Fruit fly (Drosophila melanogaster) whole organism, embryonic: ENCODE results near the gene CG6689.

ENCODE experiments used
- CG10147 ChIP-seq: fragments of 200-800 bp; sonication (Bioruptor generic); optimal IDR thresholded peaks from 2 replicates; lab custom pipeline; 2019; ENCODE audit warnings: missing biosample characterization, mild to moderate bottlenecking, missing genetic modification characterization, moderate library complexity
- CG1024 ChIP-seq: fragments of 200-800 bp; sonication (Bioruptor generic); IDR thresholded peaks from 2 replicates; pipeline ENCODE4 v1.3.6; 2022; ENCODE audit warnings: missing biosample characterization, missing genetic modification characterization
- CG10267 ChIP-seq: fragments of 200-800 bp; sonication (Bioruptor generic); optimal IDR thresholded peaks from 2 replicates; lab custom pipeline; 2018; ENCODE audit warnings: missing biosample characterization, mild to moderate bottlenecking, missing genetic modification characterization, moderate library complexity
- CG12299 ChIP-seq: fragments of 200-800 bp; sonication (Bioruptor generic); optimal IDR thresholded peaks from 2 replicates; lab custom pipeline; 2018; ENCODE audit warnings: missing biosample characterization, mild to moderate bottlenecking, missing genetic modification characterization
- CG12391 ChIP-seq: fragments of 200-800 bp; sonication (Bioruptor generic); optimal IDR thresholded peaks from 3 replicates; lab custom pipeline; 2018; ENCODE audit warnings: missing biosample characterization, mild to moderate bottlenecking, missing genetic modification characterization, moderate library complexity
- CG12769 ChIP-seq: fragments of 200-800 bp; sonication (Bioruptor generic); optimal IDR thresholded peaks from 2 replicates; lab custom pipeline; 2019; ENCODE audit warnings: missing biosample characterization, mild to moderate bottlenecking, missing genetic modification characterization, moderate library complexity
- CG13123 ChIP-seq: fragments of 200-800 bp; sonication (Bioruptor generic); optimal IDR thresholded peaks from 2 replicates; lab custom pipeline; 2016; ENCODE audit warnings: missing biosample characterization, missing genetic modification characterization
- CG13775 ChIP-seq: fragments of 200-800 bp; sonication (Bioruptor generic); optimal IDR thresholded peaks from 3 replicates; lab custom pipeline; 2017; ENCODE audit warnings: missing biosample characterization, mild to moderate bottlenecking, missing genetic modification characterization
- CG14050 ChIP-seq: fragments of 200-800 bp; sonication (Bioruptor generic); IDR thresholded peaks from 3 replicates; pipeline ENCODE4 v1.3.6; 2022; ENCODE audit warnings: missing biosample characterization, missing genetic modification characterization
- CG15073 ChIP-seq: fragments of 200-800 bp; sonication (Bioruptor generic); optimal IDR thresholded peaks from 2 replicates; lab custom pipeline; 2016; ENCODE audit warnings: missing biosample characterization, missing genetic modification characterization
- CG16813 ChIP-seq: fragments of 200-800 bp; sonication (Bioruptor generic); IDR thresholded peaks from 3 replicates; pipeline ENCODE4 v1.3.6; 2022; ENCODE audit warnings: missing biosample characterization, missing genetic modification characterization; ENCODE audit not compliant: partially characterized antibody
- CG17361 ChIP-seq: fragments of 200-800 bp; sonication (Bioruptor generic); IDR thresholded peaks from 3 replicates; pipeline ENCODE4 v1.3.6; 2022; ENCODE audit warnings: missing biosample characterization, missing genetic modification characterization
- CG18476 ChIP-seq: fragments of 200-800 bp; sonication (Bioruptor generic); optimal IDR thresholded peaks from 2 replicates; lab custom pipeline; 2016; ENCODE audit warnings: missing biosample characterization, mild to moderate bottlenecking, missing genetic modification characterization
- CG18599 ChIP-seq: fragments of 200-800 bp; sonication (Bioruptor generic); optimal IDR thresholded peaks from 3 replicates; lab custom pipeline; 2017; ENCODE audit warnings: missing biosample characterization, missing genetic modification characterization, mild to moderate bottlenecking, moderate library complexity, missing genetic modification reagents
- CG2120 ChIP-seq: fragments of 200-800 bp; sonication (Bioruptor generic); optimal IDR thresholded peaks from 3 replicates; lab custom pipeline; 2016; ENCODE audit warnings: missing biosample characterization, missing genetic modification characterization
- CG2875 ChIP-seq: fragments of 200-800 bp; sonication (Bioruptor generic); optimal IDR thresholded peaks from 2 replicates; lab custom pipeline; 2017; ENCODE audit warnings: missing biosample characterization, mild to moderate bottlenecking, missing genetic modification characterization, missing genetic modification reagents
- CG32772 ChIP-seq: fragments of 200-800 bp; sonication (Bioruptor generic); IDR thresholded peaks from 2 replicates; pipeline ENCODE4 v1.3.6; 2022; ENCODE audit warnings: missing biosample characterization, missing genetic modification characterization
- CG33557 ChIP-seq: fragments of 200-800 bp; sonication (Bioruptor generic); optimal IDR thresholded peaks from 2 replicates; lab custom pipeline; 2019; ENCODE audit warnings: missing biosample characterization, mild to moderate bottlenecking, missing genetic modification characterization, moderate library complexity
- CG6813 ChIP-seq: fragments of 200-800 bp; sonication (Bioruptor generic); optimal IDR thresholded peaks from 2 replicates; lab custom pipeline; 2017; ENCODE audit warnings: missing biosample characterization, missing genetic modification characterization, mild to moderate bottlenecking, moderate library complexity, missing genetic modification reagents
- CG7372 ChIP-seq: fragments of 200-800 bp; sonication (Bioruptor generic); IDR thresholded peaks from 2 replicates; pipeline ENCODE4 v1.3.6; 2022; ENCODE audit warnings: missing biosample characterization, missing genetic modification characterization
- CG8290 ChIP-seq, 3 experiments: fragments of 200-800 bp; sonication (Bioruptor generic); optimal IDR thresholded peaks; 2 replicates each; lab custom pipeline; 2016 to 2019; ENCODE audit warnings: missing biosample characterization in 3 of 3, missing genetic modification characterization in 3 of 3, mild to moderate bottlenecking in 2 of 3, moderate library complexity in 1 of 3
- CG8359 ChIP-seq: fragments of 200-800 bp; sonication (Bioruptor generic); optimal IDR thresholded peaks from 2 replicates; lab custom pipeline; 2017; ENCODE audit warnings: missing biosample characterization, mild to moderate bottlenecking, missing genetic modification characterization, borderline replicate concordance
- CG9727 ChIP-seq: fragments of 200-800 bp; sonication (Bioruptor generic); optimal IDR thresholded peaks from 3 replicates; lab custom pipeline; 2017; ENCODE audit warnings: missing biosample characterization, mild to moderate bottlenecking, missing genetic modification characterization
- CG9817 ChIP-seq: fragments of 200-800 bp; sonication (Bioruptor generic); optimal IDR thresholded peaks from 2 replicates; lab custom pipeline; 2018; ENCODE audit warnings: missing biosample characterization, mild to moderate bottlenecking, missing genetic modification characterization, moderate library complexity
- D ChIP-seq, 2 experiments: fragments of 200-800 bp in 1 of 2; fragments of >200 bp in 1 of 2; sonication (Bioruptor generic) in 1 of 2; optimal IDR thresholded peaks; 2 replicates in 1 of 2; 3 replicates in 1 of 2; lab custom pipeline; 2017; ENCODE audit warnings: mild to moderate bottlenecking in 1 of 2, missing biosample characterization in 1 of 2, missing genetic modification characterization in 1 of 2, missing genetic modification reagents in 1 of 2
- Dad ChIP-seq: fragments of 200-800 bp; sonication (Bioruptor generic); optimal IDR thresholded peaks from 3 replicates; lab custom pipeline; 2016; ENCODE audit warnings: missing biosample characterization, missing genetic modification characterization
- Dfd ChIP-seq, 2 experiments: fragments of >200 bp; optimal IDR thresholded peaks; 2 replicates each; lab custom pipeline; 2017; ENCODE audit warnings: missing biosample characterization in 2 of 2, missing genetic modification characterization in 2 of 2
- Hmx ChIP-seq: fragments of 200-800 bp; sonication (Bioruptor generic); optimal IDR thresholded peaks from 2 replicates; lab custom pipeline; 2016; ENCODE audit warnings: missing biosample characterization, missing genetic modification characterization
- Hr39 ChIP-seq: fragments of >200 bp; optimal IDR thresholded peaks from 2 replicates; lab custom pipeline; 2017
- NC2α ChIP-seq: fragments of 200-800 bp; sonication (Bioruptor generic); optimal IDR thresholded peaks from 2 replicates; lab custom pipeline; 2016; ENCODE audit warnings: missing biosample characterization, missing genetic modification characterization
- Neu2 ChIP-seq: fragments of 200-800 bp; sonication (Bioruptor generic); optimal IDR thresholded peaks from 3 replicates; lab custom pipeline; 2016; ENCODE audit warnings: missing biosample characterization, missing genetic modification characterization, borderline replicate concordance
- Oli ChIP-seq: fragments of 200-800 bp; sonication (Bioruptor generic); optimal IDR thresholded peaks from 2 replicates; lab custom pipeline; 2018; ENCODE audit warnings: missing biosample characterization, mild to moderate bottlenecking, missing genetic modification characterization, moderate library complexity
- Optix ChIP-seq: fragments of 200-800 bp; sonication (Bioruptor generic); IDR thresholded peaks from 3 replicates; pipeline ENCODE4 v1.3.6; 2022; ENCODE audit warnings: missing biosample characterization, missing genetic modification characterization
- Sin3A ChIP-seq: fragments of >200 bp; optimal IDR thresholded peaks from 2 replicates; lab custom pipeline; 2018
- dm ChIP-seq: fragments of 200-800 bp; sonication (Bioruptor generic); optimal IDR thresholded peaks from 3 replicates; lab custom pipeline; 2016; ENCODE audit warnings: missing biosample characterization, missing genetic modification characterization
- fd3F ChIP-seq: fragments of 200-800 bp; sonication (Bioruptor generic); optimal IDR thresholded peaks from 2 replicates; lab custom pipeline; 2018; ENCODE audit warnings: missing biosample characterization, mild to moderate bottlenecking, missing genetic modification characterization, moderate library complexity
- fu2 ChIP-seq: fragments of 200-800 bp; sonication (Bioruptor generic); optimal IDR thresholded peaks from 2 replicates; lab custom pipeline; 2016; ENCODE audit warnings: missing biosample characterization, missing genetic modification characterization
- gce ChIP-seq: fragments of 200-800 bp; sonication (Bioruptor generic); IDR thresholded peaks from 3 replicates; pipeline ENCODE4 v1.3.6; 2022; ENCODE audit warnings: missing biosample characterization, missing genetic modification characterization
- gt ChIP-seq: fragments of 200-800 bp; sonication (Bioruptor generic); IDR thresholded peaks from 2 replicates; pipeline ENCODE4 v1.3.6; 2022; ENCODE audit warnings: missing biosample characterization, missing genetic modification characterization
- hb ChIP-seq: fragments of 200-800 bp; sonication (Bioruptor generic); IDR thresholded peaks from 3 replicates; pipeline ENCODE4 v1.3.6; 2022; ENCODE audit warnings: missing biosample characterization, missing genetic modification characterization; ENCODE audit not compliant: partially characterized antibody
- luna ChIP-seq: fragments of 200-800 bp; sonication (Bioruptor generic); optimal IDR thresholded peaks from 2 replicates; lab custom pipeline; 2016; ENCODE audit warnings: missing biosample characterization, missing genetic modification characterization
- nerfin-2 ChIP-seq: fragments of 200-800 bp; sonication (Bioruptor generic); IDR thresholded peaks from 2 replicates; pipeline ENCODE4 v1.3.6; 2022; ENCODE audit warnings: missing biosample characterization, missing genetic modification characterization; ENCODE audit not compliant: partially characterized antibody
- org-1 ChIP-seq: fragments of 200-800 bp; sonication (Bioruptor generic); optimal IDR thresholded peaks from 2 replicates; lab custom pipeline; 2017; ENCODE audit warnings: missing biosample characterization, missing genetic modification characterization
- pfk ChIP-seq: fragments of 200-800 bp; sonication (Bioruptor generic); optimal IDR thresholded peaks from 2 replicates; lab custom pipeline; 2018; ENCODE audit warnings: missing biosample characterization, mild to moderate bottlenecking, missing genetic modification characterization, moderate library complexity
- ssp ChIP-seq: fragments of 200-800 bp; sonication (Bioruptor generic); IDR thresholded peaks from 2 replicates; pipeline ENCODE4 v1.3.6; 2022; ENCODE audit warnings: missing biosample characterization, missing genetic modification characterization
- tap ChIP-seq: fragments of 200-800 bp; optimal IDR thresholded peaks from 3 replicates; lab custom pipeline; 2019; ENCODE audit warnings: missing biosample characterization, mild to moderate bottlenecking, missing genetic modification characterization, moderate library complexity
- tll ChIP-seq, 2 experiments: fragments of 200-800 bp in 1 of 2; fragments of >200 bp in 1 of 2; sonication (Bioruptor generic) in 1 of 2; optimal IDR thresholded peaks; 2 replicates each; lab custom pipeline; 2017 to 2019; ENCODE audit warnings: missing biosample characterization in 2 of 2, missing genetic modification characterization in 2 of 2, mild to moderate bottlenecking in 1 of 2, moderate library complexity in 1 of 2
- unc-4 ChIP-seq: fragments of 200-800 bp; sonication (Bioruptor generic); IDR thresholded peaks from 2 replicates; pipeline ENCODE4 v1.3.6; 2022; ENCODE audit warnings: missing biosample characterization, missing genetic modification characterization; ENCODE audit not compliant: partially characterized antibody
- wor ChIP-seq: fragments of 200-800 bp; sonication (Bioruptor generic); IDR thresholded peaks from 2 replicates; pipeline ENCODE4 v1.3.6; 2022; ENCODE audit warnings: missing biosample characterization, missing genetic modification characterization

Gene CG6689

dm6 chr3R:11209801-11210402 is 10.0 kb downstream of the CG6689 start, which contains the start of the genes SdhC and Tctp (continued):
- TF ChIP-seq unc-4 (GFP tag; lab: Robert Waterston, UW) (0 out of 2 replicates have a peak, but pooled peaks have one; percentile 51), CG15073 (GFP tag; lab: Kevin White, UChicago) (no peak), luna (GFP tag; lab: Kevin White, UChicago) (no peak), CG8290 (GFP tag; optimal IDR thresholded peaks at IDR 0.05; lab: Kevin White, UChicago) (peak; percentile 28), CG8290 (tag; optimal IDR thresholded peaks at IDR 0.05; lab: Kevin White, UChicago) (peak in 1 of 2 experiments; percentile 71), CG2120 (peak; percentile 73), Dad (GFP tag; lab: Kevin White, UChicago) (peak; percentile 9), Optix (GFP tag; lab: Robert Waterston, UW) (no peak), ssp (GFP tag; lab: Robert Waterston, UW) (no peak), CG9727 (GFP tag; lab: Kevin White, UChicago) (peak; percentile 62), wor (GFP tag; lab: Robert Waterston, UW) (no peak), CG7372 (GFP tag; lab: Robert Waterston, UW) (no peak), CG2875 (GFP tag; lab: Kevin White, UChicago) (no peak), gt (GFP tag; lab: Robert Waterston, UW) (no peak), CG18599 (GFP tag; lab: Kevin White, UChicago) (peak; percentile 52), CG10147 (GFP tag; lab: Kevin White, UChicago) (peak; percentile 6), nerfin-2 (GFP tag; lab: Robert Waterston, UW) (no peak), dm (GFP tag; lab: Kevin White, UChicago) (peak; percentile 68), CG9817 (peak; percentile 40), Neu2 (GFP tag; lab: Kevin White, UChicago) (no peak), CG6813 (GFP tag; lab: Kevin White, UChicago) (no peak), Hr39 (lab: Kevin White, UChicago) (no peak), fd3F (GFP tag; lab: Kevin White, UChicago) (no peak), CG12299 (tag; lab: Kevin White, UChicago) (peak; percentile 46), pfk (GFP tag; lab: Kevin White, UChicago) (peak; percentile 27), Dfd (GFP tag; optimal IDR thresholded peaks at IDR 0.05; lab: Kevin White, UChicago) (no peak), CG1024 (no peak), CG12391 (tag; lab: Kevin White, UChicago) (peak; percentile 77), NC2α (no peak), CG17361 (peak; percentile 79), D (optimal IDR thresholded peaks at IDR 0.05; lab: Kevin White, UChicago) (no peak), D (GFP tag; optimal IDR thresholded peaks at IDR 0.05; lab: Kevin White, UChicago) (no peak), CG16813 (GFP tag; lab: Robert Waterston, UW) (peak; percentile 20; the same call in 1 of the 3 replicates), CG32772 (GFP tag; lab: Robert Waterston, UW) (no peak), org-1 (GFP tag; lab: Kevin White, UChicago) (no peak), CG13775 (peak; percentile 53), CG13123 (peak; percentile 40), Oli (tag; lab: Kevin White, UChicago) (no peak), CG33557 (GFP tag; lab: Kevin White, UChicago) (no peak), CG12769 (tag; lab: Kevin White, UChicago) (peak; percentile 66), CG10267 (peak; percentile 76), hb (GFP tag; lab: Robert Waterston, UW) (no peak), CG14050 (GFP tag; lab: Robert Waterston, UW) (no peak), fu2 (no peak), CG18476 (GFP tag; lab: Kevin White, UChicago) (peak; percentile 38), Hmx (GFP tag; lab: Kevin White, UChicago) (peak; percentile 17), tap (no peak), tll (GFP tag; optimal IDR thresholded peaks at IDR 0.05; lab: Kevin White, UChicago) (no peak), CG8359 (no peak), Sin3A (lab: Kevin White, UChicago) (peak; percentile 74), gce (GFP tag; lab: Robert Waterston, UW) (no peak)
